Worm (Caenorhabditis elegans): ENCODE data around the gene ZC262.2.

Gene ZC262.2

DNA sequence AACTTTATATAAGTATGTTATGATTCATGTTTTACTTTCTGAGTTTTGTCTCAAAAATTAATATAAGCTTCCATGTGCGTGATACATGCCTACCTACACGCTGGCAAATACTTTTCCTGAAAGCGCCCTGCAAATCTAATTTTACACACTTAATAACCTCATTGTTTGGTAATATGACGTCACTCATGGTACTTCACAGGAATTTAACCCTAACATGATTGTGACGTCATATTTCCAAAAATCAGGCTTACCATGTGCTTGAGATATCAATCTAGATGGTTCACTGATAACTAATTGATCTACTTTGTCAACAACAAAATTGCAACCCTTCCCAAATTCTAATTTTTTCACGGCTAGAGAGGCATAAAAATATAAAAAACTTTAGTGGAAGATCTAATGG, 28.4 kb upstream of the ZC262.2 start (continued):
- TF ChIP-seq ceh-27 (GFP tag; optimal IDR thresholded peaks at IDR 0.05) (no peak), bed-1 (GFP tag; IDR thresholded peaks at IDR 0.05) (no peak), somi-1 (GFP tag; optimal IDR thresholded peaks at IDR 0.05) (no peak)

DNA sequence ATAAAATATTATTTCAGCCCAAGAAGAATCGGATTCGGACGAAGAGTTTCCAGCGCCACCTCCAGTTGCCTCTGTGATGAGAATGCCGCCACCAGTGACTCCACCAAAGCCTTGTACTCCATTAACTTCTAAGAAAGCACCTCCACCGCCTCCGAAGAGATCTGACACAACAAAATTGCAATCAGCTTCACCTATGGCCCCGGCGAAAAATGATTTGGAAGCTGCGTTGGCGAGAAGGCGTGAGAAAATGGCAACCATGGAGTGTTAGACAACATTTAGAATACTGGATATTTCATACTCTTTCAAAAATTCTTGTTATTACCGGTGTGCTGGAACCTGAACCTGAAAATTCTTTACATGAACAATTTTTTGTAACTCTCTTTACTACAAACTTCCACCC, 26.6 kb upstream of the ZC262.2 start:
- TF ChIP-seq efl-1 (GFP tag; optimal IDR thresholded peaks at IDR 0.05) = no peak
- 0 out of 2 replicates have a peak, but pooled peaks have one; percentile 10 for TF ChIP-seq hsf-1 (GFP tag; IDR thresholded peaks at IDR 0.05)

DNA sequence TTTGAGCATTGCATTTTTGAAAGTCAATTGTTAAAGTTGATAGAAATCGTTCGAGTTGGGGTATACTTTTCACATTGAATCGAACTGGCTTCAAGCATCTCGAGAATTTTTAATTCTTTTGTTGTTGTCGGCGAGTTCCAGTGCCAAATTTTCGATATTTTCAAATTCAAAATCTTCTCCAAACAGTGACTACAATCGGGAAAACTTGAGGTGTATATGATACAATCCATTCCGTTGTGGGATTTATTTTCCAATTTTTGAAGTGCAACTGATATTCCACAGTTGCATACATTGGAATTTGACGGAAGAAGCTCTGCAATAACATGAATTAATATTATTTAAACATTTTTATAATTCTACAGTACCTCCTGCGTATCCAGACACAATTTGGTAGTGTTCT, 26.0 kb upstream of the ZC262.2 start:
- TF ChIP-seq somi-1 (GFP tag; optimal IDR thresholded peaks at IDR 0.05) (no peak), ceh-27 (GFP tag; optimal IDR thresholded peaks at IDR 0.05) (no peak), B0019.2 (GFP tag; conservative IDR thresholded peaks at IDR 0.05) (no peak), ceh-91 (GFP tag; IDR thresholded peaks at IDR 0.05) (no peak), F57C9.4 (tag; optimal IDR thresholded peaks at IDR 0.05) (no peak)

ce11 chrIII:8307356-8307755, 24.5 kb upstream of the ZC262.2 start, which contains the start of the genes F10E9.7 and F10E9.5:
F10E9.7 (minus strand) TSS chrIII:8307441.
F10E9.5 (plus strand) TSS chrIII:8307592.
- TF ChIP-seq snpc-1.3 (tag; optimal IDR thresholded peaks at IDR 0.05; ENCODE audit: insufficient read depth) (peak; percentile 62), efl-1 (GFP tag; optimal IDR thresholded peaks at IDR 0.05) (peak; percentile 56), D2030.7 (GFP tag; IDR thresholded peaks at IDR 0.05) (peak; percentile 67), rec-8 (tag; optimal IDR thresholded peaks at IDR 0.05) (peak; percentile 14 to 92), madf-10 (tag; optimal IDR thresholded peaks at IDR 0.05) (peak; percentile 83), B0035.1 (tag; optimal IDR thresholded peaks at IDR 0.05) (peak; percentile 45), aptf-2 (GFP tag; conservative IDR thresholded peaks at IDR 0.05) (peak; percentile 84), hsf-1 (GFP tag; IDR thresholded peaks at IDR 0.05) (0 out of 2 replicates have a peak, but pooled peaks have one; percentile 48), K11D2.4 (GFP tag; IDR thresholded peaks at IDR 0.05) (peak; percentile 80), B0261.1 (tag; optimal IDR thresholded peaks at IDR 0.05) (peak; percentile 19), lin-40 (tag; optimal IDR thresholded peaks at IDR 0.05) (peak; percentile 74), hrde-1 (tag; optimal IDR thresholded peaks at IDR 0.05; ENCODE audit: borderline replicate concordance) (peak; percentile 82), nfya-2 (GFP tag; IDR thresholded peaks at IDR 0.05) (no peak), attf-5 (GFP tag; optimal IDR thresholded peaks at IDR 0.05) (peak; percentile 75), ceh-40 (GFP tag; IDR thresholded peaks at IDR 0.05) (peak; percentile 89), let-607 (tag; optimal IDR thresholded peaks at IDR 0.05) (peak in 1 of 2 experiments; percentile 82), F10E7.11 (tag; optimal IDR thresholded peaks at IDR 0.05) (peak; percentile 76), ztf-6 (GFP tag; IDR thresholded peaks at IDR 0.05) (peak; percentile 59; the same call in 1 of the 2 replicates), xnd-1 (tag; optimal IDR thresholded peaks at IDR 0.05) (no peak), cebp-1 (GFP tag; IDR thresholded peaks at IDR 0.05) (no peak), cebp-1 (tag; optimal IDR thresholded peaks at IDR 0.05) (peak; percentile 68), mes-4 (tag; optimal IDR thresholded peaks at IDR 0.05) (no peak), mel-28 (tag; optimal IDR thresholded peaks at IDR 0.05; ENCODE audit: borderline replicate concordance) (no peak), F22D6.2 (tag; optimal IDR thresholded peaks at IDR 0.05) (peak; percentile 13), F57C9.4 (tag; optimal IDR thresholded peaks at IDR 0.05) (peak; percentile 8), attf-3 (GFP tag; conservative IDR thresholded peaks at IDR 0.05) (peak; percentile 98), K12H6.12 (tag; optimal IDR thresholded peaks at IDR 0.05) (peak; percentile 85), nhr-27 (tag; optimal IDR thresholded peaks at IDR 0.05) (no peak), nfyb-1 (GFP tag; IDR thresholded peaks at IDR 0.05) (peak; percentile 56; the same call in 1 of the 2 replicates), T26A5.8 (tag; optimal IDR thresholded peaks at IDR 0.05) (no peak), ceh-27 (GFP tag; optimal IDR thresholded peaks at IDR 0.05) (peak; percentile 92), lsl-1 (GFP tag; optimal IDR thresholded peaks at IDR 0.05) (peak; percentile 58), lin-54 (GFP tag; optimal IDR thresholded peaks at IDR 0.05) (peak; percentile 85), hmg-1.2 (GFP tag; IDR thresholded peaks at IDR 0.05) (peak; percentile 42), tlf-1 (GFP tag; optimal IDR thresholded peaks at IDR 0.05) (peak; percentile 46), madf-6 (GFP tag; IDR thresholded peaks at IDR 0.05) (peak; percentile 75), ceh-100 (GFP tag; IDR thresholded peaks at IDR 0.05) (peak; percentile 69), dox-1 (GFP tag; IDR thresholded peaks at IDR 0.05) (peak; percentile 87)
